Fruit fly (Drosophila melanogaster) whole organism, embryonic: Measurements from ENCODE around the gene Sec63.

Experiments
- C15 ChIP-seq: fragments of 200-800 bp; sonication (Bioruptor generic); IDR thresholded peaks from 3 replicates; pipeline ENCODE4 v1.3.6; 2022; ENCODE audit warnings: missing biosample characterization, missing genetic modification characterization
- CG10274 ChIP-seq: fragments of 200-800 bp; sonication (Bioruptor generic); optimal IDR thresholded peaks from 3 replicates; lab custom pipeline; 2017; ENCODE audit warnings: missing biosample characterization, mild to moderate bottlenecking, missing genetic modification characterization
- CG1233 ChIP-seq: fragments of 200-800 bp; sonication (Bioruptor generic); optimal IDR thresholded peaks from 4 replicates; lab custom pipeline; 2018; ENCODE audit warnings: missing biosample characterization, mild to moderate bottlenecking, missing genetic modification characterization
- CG12391 ChIP-seq: fragments of 200-800 bp; sonication (Bioruptor generic); optimal IDR thresholded peaks from 3 replicates; lab custom pipeline; 2018; ENCODE audit warnings: missing biosample characterization, mild to moderate bottlenecking, missing genetic modification characterization, moderate library complexity
- CG12659 ChIP-seq: fragments of 200-800 bp; sonication (Bioruptor generic); optimal IDR thresholded peaks from 3 replicates; lab custom pipeline; 2017; ENCODE audit warnings: mild to moderate bottlenecking, missing biosample characterization, missing genetic modification reagents, missing genetic modification characterization
- CG13424 ChIP-seq: fragments of 200-800 bp; sonication (Bioruptor generic); optimal IDR thresholded peaks from 2 replicates; lab custom pipeline; 2019; ENCODE audit warnings: missing biosample characterization, mild to moderate bottlenecking, missing genetic modification characterization, moderate library complexity
- CG1602 ChIP-seq: fragments of 200-800 bp; sonication (Bioruptor generic); optimal IDR thresholded peaks from 3 replicates; lab custom pipeline; 2016; ENCODE audit warnings: missing biosample characterization, missing genetic modification characterization
- CG17186 ChIP-seq: fragments of 200-800 bp; sonication (Bioruptor generic); optimal IDR thresholded peaks from 3 replicates; lab custom pipeline; 2017; ENCODE audit warnings: missing biosample characterization, missing genetic modification reagents, missing genetic modification characterization
- CG17361 ChIP-seq: fragments of 200-800 bp; sonication (Bioruptor generic); IDR thresholded peaks from 3 replicates; pipeline ENCODE4 v1.3.6; 2022; ENCODE audit warnings: missing biosample characterization, missing genetic modification characterization
- CG4282 ChIP-seq: fragments of 200-800 bp; sonication (Bioruptor generic); optimal IDR thresholded peaks from 2 replicates; lab custom pipeline; 2016; ENCODE audit warnings: missing biosample characterization, missing genetic modification characterization
- CG6765 ChIP-seq: fragments of 200-800 bp; sonication (Bioruptor generic); optimal IDR thresholded peaks from 3 replicates; lab custom pipeline; 2017; ENCODE audit warnings: missing biosample characterization, mild to moderate bottlenecking, missing genetic modification characterization
- CG7963 ChIP-seq: fragments of 200-800 bp; sonication (Bioruptor generic); IDR thresholded peaks from 3 replicates; pipeline ENCODE4 v1.3.6; 2022; ENCODE audit warnings: missing biosample characterization, missing genetic modification characterization; ENCODE audit not compliant: partially characterized antibody
- CHES-1-like ChIP-seq: fragments of 200-800 bp; sonication (Bioruptor generic); optimal IDR thresholded peaks from 2 replicates; lab custom pipeline; 2016; ENCODE audit warnings: missing biosample characterization, missing genetic modification characterization
- CrebB ChIP-seq: fragments of 200-800 bp; sonication (Bioruptor generic); optimal IDR thresholded peaks from 3 replicates; lab custom pipeline; 2018; ENCODE audit warnings: missing biosample characterization, mild to moderate bottlenecking, missing genetic modification characterization
- D19B ChIP-seq: fragments of 200-800 bp; sonication (Bioruptor generic); optimal IDR thresholded peaks from 2 replicates; lab custom pipeline; 2017; ENCODE audit warnings: missing biosample characterization, mild to moderate bottlenecking, missing genetic modification characterization
- E2f2 ChIP-seq: fragments of 200-800 bp; sonication (Bioruptor generic); IDR thresholded peaks from 2 replicates; pipeline ENCODE4 v1.3.6; 2022; ENCODE audit warnings: missing biosample characterization, missing genetic modification characterization
- Hand ChIP-seq: fragments of 200-800 bp; sonication (Bioruptor generic); optimal IDR thresholded peaks from 2 replicates; lab custom pipeline; 2017; ENCODE audit warnings: mild to moderate bottlenecking, missing biosample characterization, missing genetic modification reagents, missing genetic modification characterization
- Kr ChIP-seq: fragments of 200-800 bp; sonication (Bioruptor generic); optimal IDR thresholded peaks from 2 replicates; lab custom pipeline; 2017; ENCODE audit warnings: missing biosample characterization, mild to moderate bottlenecking, missing genetic modification characterization
- Mrtf ChIP-seq: fragments of 200-800 bp; sonication (Bioruptor generic); IDR thresholded peaks from 3 replicates; pipeline ENCODE4 v1.3.6; 2022; ENCODE audit warnings: missing biosample characterization, missing genetic modification characterization
- NFAT ChIP-seq: fragments of 200-800 bp; sonication (Bioruptor generic); IDR thresholded peaks from 2 replicates; pipeline ENCODE4 v1.3.6; 2022; ENCODE audit warnings: missing biosample characterization, missing genetic modification characterization
- NfI ChIP-seq: fragments of 200-800 bp; sonication (Bioruptor generic); optimal IDR thresholded peaks from 3 replicates; lab custom pipeline; 2018; ENCODE audit warnings: missing biosample characterization, mild to moderate bottlenecking, missing genetic modification characterization, moderate library complexity
- Ravus ChIP-seq: fragments of 200-800 bp; sonication (Bioruptor generic); IDR thresholded peaks from 2 replicates; pipeline ENCODE4 v1.3.6; 2022; ENCODE audit warnings: missing biosample characterization, missing genetic modification characterization
- Spps ChIP-seq: fragments of 200-800 bp; sonication (Bioruptor generic); optimal IDR thresholded peaks from 2 replicates; lab custom pipeline; 2018; ENCODE audit warnings: missing biosample characterization, mild to moderate bottlenecking, missing genetic modification characterization
- Xbp1 ChIP-seq: fragments of 200-800 bp; sonication (Bioruptor generic); optimal IDR thresholded peaks from 3 replicates; lab custom pipeline; 2016; ENCODE audit warnings: missing biosample characterization, mild to moderate bottlenecking, missing genetic modification characterization
- aop ChIP-seq: fragments of 200-800 bp; sonication (Bioruptor generic); IDR thresholded peaks from 2 replicates; pipeline ENCODE4 v1.3.6; 2022; ENCODE audit warnings: missing biosample characterization, missing genetic modification characterization
- chinmo ChIP-seq: fragments of 200-800 bp; sonication (Bioruptor generic); IDR thresholded peaks from 4 replicates; pipeline ENCODE4 v1.3.6; 2022; ENCODE audit warnings: missing biosample characterization, missing genetic modification characterization; ENCODE audit not compliant: partially characterized antibody
- chm ChIP-seq: fragments of 200-800 bp; sonication (Bioruptor generic); IDR thresholded peaks from 2 replicates; pipeline ENCODE4 v1.3.6; 2022; ENCODE audit warnings: missing biosample characterization, missing genetic modification characterization
- ci ChIP-seq: fragments of 200-800 bp; sonication (Bioruptor generic); IDR thresholded peaks from 3 replicates; pipeline ENCODE4 v1.3.6; 2022; ENCODE audit warnings: missing biosample characterization, missing genetic modification characterization
- dati ChIP-seq: fragments of 200-800 bp; sonication (Bioruptor generic); IDR thresholded peaks from 2 replicates; pipeline ENCODE4 v1.3.6; 2022; ENCODE audit warnings: missing biosample characterization, missing genetic modification characterization
- en ChIP-seq: fragments of 200-800 bp; sonication (Bioruptor generic); optimal IDR thresholded peaks from 2 replicates; lab custom pipeline; 2016; ENCODE audit warnings: missing biosample characterization, missing genetic modification characterization
- fd96Cb ChIP-seq: fragments of 200-800 bp; sonication (Bioruptor generic); optimal IDR thresholded peaks from 2 replicates; lab custom pipeline; 2018; ENCODE audit warnings: missing biosample characterization, mild to moderate bottlenecking, missing genetic modification characterization, moderate library complexity
- fu2 ChIP-seq: fragments of 200-800 bp; sonication (Bioruptor generic); optimal IDR thresholded peaks from 2 replicates; lab custom pipeline; 2016; ENCODE audit warnings: missing biosample characterization, missing genetic modification characterization
- grau ChIP-seq: fragments of 200-800 bp; optimal IDR thresholded peaks from 3 replicates; lab custom pipeline; 2019; ENCODE audit warnings: missing biosample characterization, mild to moderate bottlenecking, missing genetic modification characterization, moderate library complexity
- hbn ChIP-seq: fragments of 200-800 bp; sonication (Bioruptor generic); IDR thresholded peaks from 2 replicates; pipeline ENCODE4 v1.3.6; 2022; ENCODE audit warnings: missing biosample characterization, missing genetic modification characterization; ENCODE audit not compliant: partially characterized antibody
- lola ChIP-seq, 3 experiments: fragments of >200 bp in 2 of 3; fragments of 200-800 bp in 1 of 3; sonication (Bioruptor generic) in 1 of 3; optimal IDR thresholded peaks; 2 replicates each; lab custom pipeline; 2017 to 2019; ENCODE audit warnings: missing biosample characterization in 3 of 3, missing genetic modification characterization in 3 of 3, mild to moderate bottlenecking in 1 of 3, moderate library complexity in 1 of 3
- nau ChIP-seq: fragments of 200-800 bp; sonication (Bioruptor generic); optimal IDR thresholded peaks from 3 replicates; lab custom pipeline; 2017; ENCODE audit warnings: missing biosample characterization, mild to moderate bottlenecking, missing genetic modification characterization, missing genetic modification reagents
- prd ChIP-seq, 3 experiments: fragments of >200 bp in 2 of 3; fragments of 200-800 bp in 1 of 3; sonication (Bioruptor generic) in 1 of 3; optimal IDR thresholded peaks in 2 of 3; IDR thresholded peaks in 1 of 3; 2 replicates in 2 of 3; 3 replicates in 1 of 3; pipeline versions ENCODE4 v1.3.6 to Lab custom; 2017 to 2022; ENCODE audit warnings: missing biosample characterization in 1 of 3, missing genetic modification characterization in 1 of 3
- rib ChIP-seq: fragments of 200-800 bp; sonication (Bioruptor generic); IDR thresholded peaks from 2 replicates; pipeline ENCODE4 v1.3.6; 2022; ENCODE audit warnings: missing biosample characterization, missing genetic modification characterization
- sisA ChIP-seq: fragments of 200-800 bp; sonication (Bioruptor generic); IDR thresholded peaks from 2 replicates; pipeline ENCODE4 v1.3.6; 2022; ENCODE audit warnings: missing biosample characterization, missing genetic modification characterization
- tx ChIP-seq: fragments of 200-800 bp; sonication (Bioruptor generic); optimal IDR thresholded peaks from 2 replicates; lab custom pipeline; 2016; ENCODE audit warnings: missing biosample characterization, missing genetic modification characterization
- unpg ChIP-seq: fragments of 200-800 bp; sonication (Bioruptor generic); optimal IDR thresholded peaks from 3 replicates; lab custom pipeline; 2018; ENCODE audit warnings: missing biosample characterization, mild to moderate bottlenecking, missing genetic modification characterization, moderate library complexity
- vfl ChIP-seq: fragments of 200-800 bp; sonication (Bioruptor generic); optimal IDR thresholded peaks from 2 replicates; lab custom pipeline; 2016; ENCODE audit warnings: missing biosample characterization, missing genetic modification characterization
- vnd ChIP-seq: fragments of 200-800 bp; sonication (Bioruptor generic); IDR thresholded peaks from 3 replicates; pipeline ENCODE4 v1.3.6; 2022; ENCODE audit warnings: missing biosample characterization, missing genetic modification characterization; ENCODE audit not compliant: partially characterized antibody
- vvl ChIP-seq: fragments of 200-800 bp; sonication (Bioruptor generic); IDR thresholded peaks from 2 replicates; pipeline ENCODE4 v1.3.6; 2022; ENCODE audit warnings: missing biosample characterization, missing genetic modification characterization
- z ChIP-seq: fragments of 200-800 bp; sonication (Bioruptor generic); IDR thresholded peaks from 3 replicates; pipeline ENCODE4 v1.3.6; 2022; ENCODE audit warnings: missing biosample characterization, missing genetic modification characterization
- zfh1 ChIP-seq: fragments of 200-800 bp; sonication (Bioruptor generic); IDR thresholded peaks from 3 replicates; pipeline ENCODE4 v1.3.6; 2022; ENCODE audit warnings: missing biosample characterization, missing genetic modification characterization

The Sec63 gene

DNA sequence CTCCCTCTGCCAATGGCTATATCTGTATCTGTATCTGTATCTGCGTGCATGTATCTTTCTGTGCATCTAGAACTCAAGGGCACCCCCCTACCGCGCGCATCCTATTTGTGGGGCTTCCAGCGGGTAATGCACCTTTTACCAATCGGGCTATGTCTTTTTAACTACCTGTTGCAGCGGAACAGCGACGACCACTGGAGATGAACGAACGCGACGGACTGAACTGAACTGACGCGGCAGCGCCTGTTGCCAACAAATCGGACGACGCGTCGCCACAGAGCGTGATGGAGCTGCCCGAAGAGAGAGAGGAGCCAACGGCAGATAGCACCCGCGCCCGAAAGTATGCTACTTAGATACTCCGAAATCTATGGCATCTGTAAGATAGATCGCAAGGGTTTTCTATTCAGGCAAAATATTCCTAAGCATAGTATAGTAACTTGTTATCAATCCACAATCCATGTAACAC, 15.4 kb upstream of the Sec63 start, which contains the start of gene Cln7 (continued):
- TF ChIP-seq vvl (GFP tag; lab: Robert Waterston, UW) (peak; percentile 61; the same call in 1 of the 2 replicates), unpg (GFP tag; lab: Kevin White, UChicago) (peak; percentile 40), grau (tag; lab: Kevin White, UChicago) (peak; percentile 36), hbn (GFP tag; lab: Robert Waterston, UW) (no peak), chm (GFP tag; lab: Robert Waterston, UW) (peak; percentile 79), Hand (GFP tag; lab: Kevin White, UChicago) (peak; percentile 62), aop (GFP tag; lab: Robert Waterston, UW) (0 out of 2 replicates have a peak, but pooled peaks have one; percentile 24), prd (optimal IDR thresholded peaks at IDR 0.05; lab: Kevin White, UChicago) (no peak), prd (GFP tag; IDR thresholded peaks at IDR 0.05; lab: Robert Waterston, UW) (no peak), z (0 out of 3 replicates have a peak, but pooled peaks have one; percentile 59), fd96Cb (tag; lab: Kevin White, UChicago) (no peak), CG6765 (peak; percentile 31), CG12659 (GFP tag; lab: Kevin White, UChicago) (peak; percentile 31), lola (GFP tag; optimal IDR thresholded peaks at IDR 0.05; lab: Kevin White, UChicago) (no peak), C15 (GFP tag; lab: Robert Waterston, UW) (peak; percentile 29; the same call in 1 of the 3 replicates)

DNA sequence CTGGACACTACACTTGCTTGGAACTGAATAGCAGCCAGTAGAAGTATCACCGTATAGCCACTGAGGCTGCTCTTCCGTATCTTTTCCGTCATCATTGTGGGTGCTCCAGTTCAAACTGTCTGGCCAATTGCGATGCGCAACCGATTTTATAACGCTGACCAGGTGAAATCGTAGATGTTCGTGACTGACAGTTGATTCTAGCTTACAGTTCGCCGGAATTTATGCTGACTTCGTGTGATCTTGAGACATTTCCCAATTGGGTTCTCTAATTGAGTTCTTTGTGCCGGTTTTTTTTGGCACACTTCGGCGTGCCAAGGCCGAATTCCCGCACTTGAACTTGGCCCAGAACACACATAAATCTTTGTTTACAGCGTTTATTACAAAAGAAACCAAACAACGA, 13.4 kb upstream of the Sec63 start, which contains the start of gene CG14834:
Gene CG14834, minus strand, starts transcription at position 173 of the 400 bp plus-strand sequence.
- TF ChIP-seq vnd (GFP tag; lab: Robert Waterston, UW) (no peak), Kr (GFP tag; lab: Kevin White, UChicago) (no peak), CrebB (tag; lab: Kevin White, UChicago) (no peak), CG7963 (GFP tag; lab: Robert Waterston, UW) (no peak), CG10274 (GFP tag; lab: Kevin White, UChicago) (no peak), CG1233 (GFP tag; lab: Kevin White, UChicago) (no peak), CG17361 (GFP tag; lab: Robert Waterston, UW) (no peak), ci (GFP tag; lab: Robert Waterston, UW) (no peak)
- TF ChIP-seq, all 482 proteins: peak for 0

DNA sequence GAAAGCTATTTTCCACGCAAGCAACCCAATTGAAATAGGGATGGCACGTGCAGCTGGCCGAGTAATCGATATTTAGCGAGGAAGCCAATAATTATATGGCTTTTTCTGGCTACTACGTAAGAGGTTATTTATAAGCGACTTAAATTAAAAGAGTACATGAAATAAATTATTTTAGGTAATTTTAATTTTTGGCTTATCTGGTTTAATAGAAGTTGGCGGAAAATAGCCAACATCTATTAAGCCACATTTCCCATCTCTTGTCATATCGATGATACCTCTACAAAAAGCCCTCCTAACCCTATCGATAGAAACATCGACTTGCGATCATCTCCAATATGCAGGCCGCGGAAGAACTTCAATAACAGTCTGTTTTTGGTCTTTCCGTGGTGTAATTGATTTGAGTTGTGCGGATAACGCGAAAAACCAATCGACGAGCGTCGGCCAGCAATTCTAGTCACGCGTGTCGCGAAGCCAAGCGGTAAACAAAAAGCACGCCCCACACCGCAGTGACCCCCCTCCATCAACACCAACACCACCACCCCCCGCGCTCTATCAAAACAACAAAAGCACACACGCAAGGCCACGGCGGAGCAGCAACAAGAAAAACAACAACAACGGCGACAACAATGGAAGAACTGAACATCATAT, 12.3 kb upstream of the Sec63 start, which contains the start of the genes Srp19 and qm:
Gene Srp19, minus strand, starts transcription at position 51 of the 648 bp plus-strand sequence.
Gene qm, plus strand, starts transcription at position 330 of the 648 bp plus-strand sequence.
- TF ChIP-seq nau (GFP tag; lab: Kevin White, UChicago), result peak; percentile 29
- TF ChIP-seq Ravus, result no peak
- peak; percentile 54 for TF ChIP-seq vfl (GFP tag; lab: Kevin White, UChicago)
- peak; percentile 0 for TF ChIP-seq NfI
- TF ChIP-seq CG17186 (GFP tag; lab: Kevin White, UChicago), result no peak
- TF ChIP-seq CG12391 (tag; lab: Kevin White, UChicago), result peak; percentile 70
- TF ChIP-seq en (GFP tag; lab: Kevin White, UChicago), result no peak
- TF ChIP-seq D19B (GFP tag; lab: Kevin White, UChicago), result no peak
- TF ChIP-seq CG1602 (GFP tag; lab: Kevin White, UChicago), result peak; percentile 36
- no peak for TF ChIP-seq Mrtf (GFP tag; lab: Robert Waterston, UW)
- TF ChIP-seq CG4282 (GFP tag; lab: Kevin White, UChicago), result no peak
- no peak for TF ChIP-seq NFAT (GFP tag; lab: Robert Waterston, UW)
- peak; percentile 46; the same call in 1 of the 2 replicates for TF ChIP-seq sisA
- peak; percentile 33 for TF ChIP-seq CG13424 (tag; lab: Kevin White, UChicago)
- TF ChIP-seq CHES-1-like (GFP tag; lab: Kevin White, UChicago), result peak; percentile 16
- TF ChIP-seq Xbp1 (GFP tag; lab: Kevin White, UChicago), result peak; percentile 64
- TF ChIP-seq fu2 (GFP tag; lab: Kevin White, UChicago), result peak; percentile 4
- TF ChIP-seq tx, result peak; percentile 27
- no peak for TF ChIP-seq Spps (tag; lab: Kevin White, UChicago)
- peak; percentile 97 for TF ChIP-seq chinmo (GFP tag; lab: Robert Waterston, UW)
- peak; percentile 40 for TF ChIP-seq E2f2 (GFP tag; lab: Robert Waterston, UW)
- no peak for TF ChIP-seq dati (GFP tag; lab: Robert Waterston, UW)
- peak; percentile 29; the same call in 1 of the 2 replicates for TF ChIP-seq rib (GFP tag; lab: Robert Waterston, UW)
- TF ChIP-seq zfh1 (GFP tag; lab: Robert Waterston, UW), result peak; percentile 58; the same call in 2 of the 3 replicates
